Fruit fly (Drosophila melanogaster): Measurements from ENCODE around the gene csw.

The csw gene

DNA sequence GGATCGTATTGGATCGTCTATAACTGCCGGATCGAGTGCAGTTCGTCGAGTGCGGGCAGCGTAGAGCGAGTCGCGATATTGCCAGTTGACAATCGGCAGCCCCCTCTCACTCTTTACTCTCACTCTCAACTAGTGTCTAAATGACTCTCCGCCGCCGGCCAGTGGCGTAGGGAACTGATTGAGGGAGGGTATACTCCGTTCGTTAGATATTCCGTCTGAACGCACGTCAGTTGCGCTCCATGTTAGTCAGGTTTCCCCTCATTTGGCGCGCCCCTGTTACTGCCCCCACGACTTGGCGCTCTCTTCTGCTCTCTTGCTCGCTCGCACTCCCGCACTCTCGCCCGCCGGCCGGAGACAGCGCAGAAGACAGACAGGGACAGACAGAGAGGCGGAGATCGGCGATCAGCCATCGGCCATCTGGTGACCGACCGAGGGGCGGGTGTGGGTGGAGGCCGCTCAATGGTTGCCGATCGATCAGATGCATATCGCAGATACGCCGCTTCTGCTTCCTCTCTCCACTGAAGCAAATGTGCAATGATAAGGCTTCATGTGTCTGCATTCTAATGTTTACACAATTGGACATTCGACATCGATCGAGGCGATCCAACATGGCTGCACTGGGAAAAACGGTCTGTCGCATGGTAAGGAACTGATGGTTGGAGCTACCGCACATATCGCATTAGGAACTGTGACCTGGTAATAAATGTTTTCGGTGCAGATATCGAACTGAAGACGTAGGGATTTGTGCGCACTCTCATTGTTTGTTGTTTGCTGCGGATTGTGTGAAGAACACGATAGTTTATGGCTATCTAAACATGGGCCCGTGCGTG is 43.7 kb upstream of the csw start, which contains the start of gene moody (continued):
- peak; percentile 97 for TF ChIP-seq Hand (GFP tag; optimal IDR thresholded peaks at IDR 0.05)
- peak; percentile 96 for TF ChIP-seq unpg (GFP tag; optimal IDR thresholded peaks at IDR 0.05)
- peak; percentile 95 for TF ChIP-seq esg (GFP tag; conservative IDR thresholded peaks at IDR 0.05)
- TF ChIP-seq CG10462 (GFP tag; optimal IDR thresholded peaks at IDR 0.05), result peak; percentile 89
- peak; percentile 95 for TF ChIP-seq crc (GFP tag; optimal IDR thresholded peaks at IDR 0.05)
- peak; percentile 97 for TF ChIP-seq CG2678 (tag; optimal IDR thresholded peaks at IDR 0.05)
- TF ChIP-seq CG1792 (GFP tag; optimal IDR thresholded peaks at IDR 0.05), result peak; percentile 96
- peak; percentile 93 for TF ChIP-seq CG31365 (tag; optimal IDR thresholded peaks at IDR 0.05)
- TF ChIP-seq H15 (GFP tag; IDR thresholded peaks at IDR 0.05), result peak; percentile 98
- TF ChIP-seq CG11560 (tag; IDR thresholded peaks at IDR 0.05), result peak; percentile 90
- TF ChIP-seq CG11247 (GFP tag; IDR thresholded peaks at IDR 0.05), result peak; percentile 99
- peak; percentile 79 for TF ChIP-seq CG4360 (GFP tag; IDR thresholded peaks at IDR 0.05)
- TF ChIP-seq CG14441 (GFP tag; IDR thresholded peaks at IDR 0.05), result peak; percentile 99
- peak; percentile 85 for TF ChIP-seq Asciz (GFP tag; optimal IDR thresholded peaks at IDR 0.05)
- TF ChIP-seq Doc3 (GFP tag; IDR thresholded peaks at IDR 0.05; ENCODE audit: partially characterized antibody), result no peak
- peak; percentile 90 for TF ChIP-seq CG3163 (GFP tag; optimal IDR thresholded peaks at IDR 0.05)
- peak; percentile 63 for TF ChIP-seq CG2116 (GFP tag; optimal IDR thresholded peaks at IDR 0.05)
- TF ChIP-seq dimm (GFP tag; IDR thresholded peaks at IDR 0.05), result peak; percentile 93
- TF ChIP-seq fd3F (GFP tag; optimal IDR thresholded peaks at IDR 0.05), result peak; percentile 94
- peak; percentile 98 for TF ChIP-seq tin (GFP tag; optimal IDR thresholded peaks at IDR 0.05)
- TF ChIP-seq insv (GFP tag; optimal IDR thresholded peaks at IDR 0.05), result peak in 1 of 2 experiments; percentile 82
- peak; percentile 95 for TF ChIP-seq danr (GFP tag; IDR thresholded peaks at IDR 0.05)
- peak; percentile 97 for TF ChIP-seq NfI (GFP tag; optimal IDR thresholded peaks at IDR 0.05)
- TF ChIP-seq trh (GFP tag; optimal IDR thresholded peaks at IDR 0.05), result peak; percentile 78
- TF ChIP-seq tna (GFP tag; IDR thresholded peaks at IDR 0.05; ENCODE audit: partially characterized antibody), result no peak
- TF ChIP-seq dati (GFP tag; IDR thresholded peaks at IDR 0.05), result peak; percentile 97
- TF ChIP-seq ERR (GFP tag; optimal IDR thresholded peaks at IDR 0.05), result peak; percentile 97
- TF ChIP-seq Dfd (GFP tag; optimal IDR thresholded peaks at IDR 0.05), result no peak
- TF ChIP-seq pum (GFP tag; optimal IDR thresholded peaks at IDR 0.05), result peak; percentile 98
- peak; percentile 96 for TF ChIP-seq CG7556 (GFP tag; optimal IDR thresholded peaks at IDR 0.05)
- peak; percentile 97 for TF ChIP-seq CG10209 (GFP tag; optimal IDR thresholded peaks at IDR 0.05)
- peak; percentile 98 for TF ChIP-seq HLH54F (GFP tag; optimal IDR thresholded peaks at IDR 0.05)
- peak; percentile 88 for TF ChIP-seq GATAe (GFP tag; conservative IDR thresholded peaks at IDR 0.05)
- TF ChIP-seq CG15073 (GFP tag; optimal IDR thresholded peaks at IDR 0.05), result peak; percentile 69
- TF ChIP-seq dmrt99B (tag; optimal IDR thresholded peaks at IDR 0.05), result peak; percentile 95
- TF ChIP-seq hth (optimal IDR thresholded peaks at IDR 0.05), result no peak
- peak; percentile 97 for TF ChIP-seq BtbVII (GFP tag; optimal IDR thresholded peaks at IDR 0.05)
- TF ChIP-seq CG10959 (GFP tag; IDR thresholded peaks at IDR 0.05), result peak; percentile 96
- TF ChIP-seq gsb (GFP tag; IDR thresholded peaks at IDR 0.05), result peak; percentile 98
- TF ChIP-seq CG10267 (tag; optimal IDR thresholded peaks at IDR 0.05), result peak; percentile 87
- peak; percentile 90 for TF ChIP-seq croc (GFP tag; conservative IDR thresholded peaks at IDR 0.05)
- peak; percentile 98 for TF ChIP-seq CG5953 (GFP tag; IDR thresholded peaks at IDR 0.05)
- peak in 1 of 2 experiments; percentile 66 for TF ChIP-seq crp (GFP tag; optimal IDR thresholded peaks at IDR 0.05)
- peak; percentile 96 for TF ChIP-seq aop (GFP tag; IDR thresholded peaks at IDR 0.05)
- TF ChIP-seq CG32767 (GFP tag; IDR thresholded peaks at IDR 0.05), result peak; percentile 94
- no peak for TF ChIP-seq CG7963 (GFP tag; IDR thresholded peaks at IDR 0.05; ENCODE audit: partially characterized antibody)
- no peak for TF ChIP-seq pan (optimal IDR thresholded peaks at IDR 0.05)
- TF ChIP-seq pan (GFP tag; optimal IDR thresholded peaks at IDR 0.05 in 1 of 2, IDR thresholded peaks at IDR 0.05 in 1 of 2), result peak in 1 of 2 experiments; percentile 99
- TF ChIP-seq dmrt11E (tag; optimal IDR thresholded peaks at IDR 0.05), result peak; percentile 81

Data from whole organism, embryonic.